Fruit fly (Drosophila melanogaster): ENCODE data around the gene CG11693.

The CG11693 gene

dm6 chr3R:8305110-8305509, 5.5 kb downstream of the CG11693 start, which contains the start of gene Sgt1 (continued):
- TF ChIP-seq NC2α (GFP tag; optimal IDR thresholded peaks at IDR 0.05) (no peak), HHEX (GFP tag; optimal IDR thresholded peaks at IDR 0.05) (no peak), abd-A (tag; optimal IDR thresholded peaks at IDR 0.05) (no peak), grau (tag; optimal IDR thresholded peaks at IDR 0.05) (peak; percentile 36), CG1832 (GFP tag; optimal IDR thresholded peaks at IDR 0.05) (no peak), pb (GFP tag; optimal IDR thresholded peaks at IDR 0.05) (no peak), onecut (GFP tag; IDR thresholded peaks at IDR 0.05) (peak; percentile 42; the same call in 1 of the 2 replicates), CG2712 (tag; optimal IDR thresholded peaks at IDR 0.05) (peak; percentile 56), CG6813 (GFP tag; optimal IDR thresholded peaks at IDR 0.05) (no peak), row (GFP tag; IDR thresholded peaks at IDR 0.05) (peak; percentile 41; the same call in 2 of the 3 replicates), CG14667 (GFP tag; IDR thresholded peaks at IDR 0.05) (no peak), Hr3 (GFP tag; optimal IDR thresholded peaks at IDR 0.05) (peak; percentile 11), Oli (tag; optimal IDR thresholded peaks at IDR 0.05) (no peak), dimm (GFP tag; IDR thresholded peaks at IDR 0.05) (no peak), bcd (GFP tag; optimal IDR thresholded peaks at IDR 0.05) (peak; percentile 23), Dfd (GFP tag; optimal IDR thresholded peaks at IDR 0.05) (no peak), pita (GFP tag; optimal IDR thresholded peaks at IDR 0.05) (peak; percentile 85), salm (tag; optimal IDR thresholded peaks at IDR 0.05) (no peak), hkb (optimal IDR thresholded peaks at IDR 0.05) (no peak), hkb (GFP tag; IDR thresholded peaks at IDR 0.05) (no peak), ATbp (GFP tag; optimal IDR thresholded peaks at IDR 0.05) (no peak), CG5180 (GFP tag; optimal IDR thresholded peaks at IDR 0.05) (no peak), gfzf (GFP tag; optimal IDR thresholded peaks at IDR 0.05) (peak; percentile 56), CG11504 (tag; optimal IDR thresholded peaks at IDR 0.05) (no peak), Dip3 (GFP tag; optimal IDR thresholded peaks at IDR 0.05) (peak; percentile 23), dmrt11E (tag; optimal IDR thresholded peaks at IDR 0.05) (no peak), sr (GFP tag; IDR thresholded peaks at IDR 0.05) (no peak), CG18619 (GFP tag; optimal IDR thresholded peaks at IDR 0.05) (peak; percentile 22), Hey (tag; optimal IDR thresholded peaks at IDR 0.05) (no peak), shn (GFP tag; optimal IDR thresholded peaks at IDR 0.05) (peak; percentile 50), Ada2b (GFP tag; IDR thresholded peaks at IDR 0.05) (no peak), CG10959 (GFP tag; IDR thresholded peaks at IDR 0.05) (no peak), Sry-β (GFP tag; optimal IDR thresholded peaks at IDR 0.05) (no peak), MESR4 (GFP tag; optimal IDR thresholded peaks at IDR 0.05) (peak; percentile 94), CG18764 (GFP tag; optimal IDR thresholded peaks at IDR 0.05) (no peak), Pdp1 (GFP tag; optimal IDR thresholded peaks at IDR 0.05) (peak in 1 of 2 experiments; percentile 37), CG7786 (GFP tag; optimal IDR thresholded peaks at IDR 0.05) (peak; percentile 47), CG12391 (tag; optimal IDR thresholded peaks at IDR 0.05) (peak; percentile 46), CG3838 (GFP tag; optimal IDR thresholded peaks at IDR 0.05) (no peak), ken (GFP tag; IDR thresholded peaks at IDR 0.05) (0 out of 3 replicates have a peak, but pooled peaks have one; percentile 54), CG15696 (tag; optimal IDR thresholded peaks at IDR 0.05) (no peak), CG1233 (GFP tag; optimal IDR thresholded peaks at IDR 0.05) (no peak), Hr39 (optimal IDR thresholded peaks at IDR 0.05) (no peak), CG31365 (tag; optimal IDR thresholded peaks at IDR 0.05) (no peak), ham (GFP tag; IDR thresholded peaks at IDR 0.05) (no peak), pnt (GFP tag; optimal IDR thresholded peaks at IDR 0.05) (no peak), HmgZ (tag; optimal IDR thresholded peaks at IDR 0.05) (peak; percentile 82), Mrtf (GFP tag; IDR thresholded peaks at IDR 0.05) (no peak), CG12299 (tag; optimal IDR thresholded peaks at IDR 0.05) (no peak), br (optimal IDR thresholded peaks at IDR 0.05) (no peak), tna (GFP tag; IDR thresholded peaks at IDR 0.05; ENCODE audit: partially characterized antibody) (peak; percentile 85), kni (GFP tag; optimal IDR thresholded peaks at IDR 0.05) (no peak)

Measured in whole organism, embryonic.